Worm (Caenorhabditis elegans) whole organism, L4 larva: Measurements from ENCODE around the gene Y41C4A.9.

ENCODE experiments used
- aha-1 ChIP-seq: fragments of 150-350 bp; peaks from one replicate; lab custom pipeline; 2014; ENCODE audit warnings: missing biosample characterization, missing genetic modification characterization
- madf-5 ChIP-seq, 2 experiments: fragments of 200-800 bp; sonication (Bioruptor generic); IDR thresholded peaks; 2 replicates each; pipeline ENCODE4 v1.3.6; 2022; ENCODE audit warnings: missing compliant biosample characterization in 2 of 2, missing genetic modification characterization in 2 of 2
- zfp-2 ChIP-seq: sonication (generic microtip); optimal IDR thresholded peaks from 2 replicates; lab custom pipeline; 2016; ENCODE audit warnings: mild to moderate bottlenecking, missing genetic modification characterization, missing compliant biosample characterization

ce11 chrIII:11704377-11704978 lies 14.0 kb downstream of the Y41C4A.9 start:
- TF ChIP-seq madf-5 (GFP tag; IDR thresholded peaks at IDR 0.05; lab: Robert Waterston, UW): 0 out of 4 replicates have a peak, but pooled peaks of 1 of the 2 experiments have one; percentile 10
- no peak for TF ChIP-seq aha-1 (tag; lab: Kevin White, UChicago)
- no peak for TF ChIP-seq zfp-2 (tag; lab: Kevin White, UChicago)
